Worm (Caenorhabditis elegans) whole organism, L4 larva: Measurements from ENCODE around the gene F34H10.4.

Source experiments
- dmd-8 ChIP-seq: fragments of 200-800 bp; sonication (Bioruptor generic); IDR thresholded peaks from 2 replicates; pipeline ENCODE4 v1.3.6; 2022; ENCODE audit warnings: missing genetic modification characterization, missing compliant biosample characterization
- egl-27 ChIP-seq: sonication (generic microtip); optimal IDR thresholded peaks from 3 replicates; lab custom pipeline; 2017; ENCODE audit warnings: missing biosample characterization, missing genetic modification reagents, missing genetic modification characterization
- nhr-6 ChIP-seq: fragments of 150-350 bp; optimal IDR thresholded peaks from 2 replicates; lab custom pipeline; 2014; ENCODE audit warnings: missing biosample characterization, missing genetic modification characterization
- pha-4 ChIP-seq, 2 experiments: fragments of 150-350 bp in 1 of 2; fragments of 200-800 bp in 1 of 2; sonication (Bioruptor generic) in 1 of 2; IDR thresholded peaks in 1 of 2; optimal IDR thresholded peaks in 1 of 2; 2 replicates each; pipeline versions ENCODE4 v1.3.6 to Lab custom; 2014 to 2022; ENCODE audit warnings: missing genetic modification characterization in 2 of 2, missing genetic modification reagents in 2 of 2, missing biosample characterization in 1 of 2, missing compliant biosample characterization in 1 of 2
- php-3 ChIP-seq: fragments of 200-800 bp; sonication (Bioruptor generic); IDR thresholded peaks from 2 replicates; pipeline ENCODE4 v1.3.6; 2022; ENCODE audit warnings: missing genetic modification reagents, missing genetic modification characterization, missing compliant biosample characterization
- pqm-1 ChIP-seq: sonication (generic microtip); optimal IDR thresholded peaks from 2 replicates; lab custom pipeline; 2017; ENCODE audit warnings: missing biosample characterization, missing genetic modification characterization

DNA sequence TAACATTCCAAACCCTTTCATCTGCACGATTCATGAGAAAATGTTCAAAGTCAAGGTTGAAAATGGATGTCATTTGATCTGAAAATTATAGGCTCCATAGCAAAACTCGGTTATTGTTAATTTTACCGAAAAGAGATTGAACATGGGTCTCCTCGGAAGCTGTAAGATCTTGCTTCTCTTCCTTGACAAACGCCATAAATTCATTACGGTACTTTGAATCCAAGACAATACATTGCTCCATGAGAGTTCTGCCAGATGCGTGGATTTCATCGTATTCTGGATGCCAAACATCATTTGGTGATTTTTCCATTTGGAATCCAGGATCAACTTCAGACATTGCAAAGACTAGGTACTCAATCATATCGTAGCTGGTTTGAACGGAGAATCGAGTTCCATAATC is 17.6 kb downstream of the F34H10.4 start:
- no peak for TF ChIP-seq pha-4 (GFP tag; IDR thresholded peaks at IDR 0.05; lab: Robert Waterston, UW)
- no peak for TF ChIP-seq pha-4 (tag; optimal IDR thresholded peaks at IDR 0.05; lab: Kevin White, UChicago)
- no peak for TF ChIP-seq php-3
- TF ChIP-seq dmd-8, result no peak
- no peak for TF ChIP-seq pqm-1
- TF ChIP-seq nhr-6 (tag; lab: Kevin White, UChicago), result no peak
- no peak for TF ChIP-seq egl-27 (tag; lab: Kevin White, UChicago)
